Worm (Caenorhabditis elegans) whole organism, young adult: ENCODE measurements around the gene ZK643.2.

Source experiments
- C06A6.2 ChIP-seq: fragments of 200-800 bp; sonication (Bioruptor generic); conservative IDR thresholded peaks from 2 replicates; pipeline ENCODE4 v1.3.6; 2022; ENCODE audit warnings: missing genetic modification characterization, missing compliant biosample characterization
- F49E8.2 ChIP-seq: sonication (generic microtip); optimal IDR thresholded peaks from 3 replicates; lab custom pipeline; 2017; ENCODE audit warnings: missing genetic modification characterization, mild to moderate bottlenecking, missing compliant biosample characterization, antibody characterized with exemption, moderate library complexity; ENCODE audit not compliant: insufficient read depth
- K12H6.12 ChIP-seq: fragments of 200-800 bp; sonication (Bioruptor generic); optimal IDR thresholded peaks from 2 replicates; lab custom pipeline; 2018; ENCODE audit warnings: mild to moderate bottlenecking, missing genetic modification characterization, missing compliant biosample characterization
- Y67H2A.10 ChIP-seq: fragments of 200-800 bp; sonication (Bioruptor generic); conservative IDR thresholded peaks from 2 replicates; pipeline ENCODE4 v1.3.6; 2022; ENCODE audit warnings: missing genetic modification reagents, missing genetic modification characterization, missing compliant biosample characterization
- Y95B8A.8 ChIP-seq: fragments of 200-800 bp; sonication (Bioruptor generic); IDR thresholded peaks from 2 replicates; pipeline ENCODE4 v1.3.6; 2022; ENCODE audit warnings: missing genetic modification reagents, missing genetic modification characterization, missing compliant biosample characterization
- aptf-2 ChIP-seq: fragments of 200-800 bp; sonication (Bioruptor generic); conservative IDR thresholded peaks from 2 replicates; pipeline ENCODE4 v1.3.6; 2022; ENCODE audit warnings: missing genetic modification reagents, missing genetic modification characterization, missing compliant biosample characterization
- athp-1 ChIP-seq: sonication (generic microtip); optimal IDR thresholded peaks from 2 replicates; lab custom pipeline; 2017; ENCODE audit warnings: mild to moderate bottlenecking, missing genetic modification characterization, missing compliant biosample characterization
- cebp-1 ChIP-seq, 2 experiments: fragments of 200-800 bp in 1 of 2; sonication (Bioruptor generic) in 1 of 2; sonication (generic microtip) in 1 of 2; IDR thresholded peaks in 1 of 2; optimal IDR thresholded peaks in 1 of 2; 2 replicates each; pipeline versions ENCODE4 v1.3.6 to Lab custom; 2017 to 2022; ENCODE audit warnings: missing compliant biosample characterization in 2 of 2, missing genetic modification characterization in 2 of 2, mild to moderate bottlenecking in 1 of 2, missing genetic modification reagents in 1 of 2, moderate library complexity in 1 of 2
- cebp-2 ChIP-seq: fragments of 200-800 bp; sonication (Bioruptor generic); IDR thresholded peaks from 2 replicates; pipeline ENCODE4 v1.3.6; 2022; ENCODE audit warnings: missing genetic modification characterization, missing compliant biosample characterization
- ceh-100 ChIP-seq: fragments of 200-800 bp; sonication (Bioruptor generic); IDR thresholded peaks from 2 replicates; pipeline ENCODE4 v1.3.6; 2022; ENCODE audit warnings: missing genetic modification reagents, missing genetic modification characterization, missing compliant biosample characterization
- ceh-91 ChIP-seq: fragments of 200-800 bp; sonication (Bioruptor generic); IDR thresholded peaks from 2 replicates; pipeline ENCODE4 v1.3.6; 2022; ENCODE audit warnings: missing genetic modification reagents, missing genetic modification characterization, missing compliant biosample characterization
- dox-1 ChIP-seq: fragments of 200-800 bp; sonication (Bioruptor generic); IDR thresholded peaks from 2 replicates; pipeline ENCODE4 v1.3.6; 2022; ENCODE audit warnings: missing genetic modification reagents, missing genetic modification characterization, missing compliant biosample characterization
- efl-1 ChIP-seq: fragments of 150-350 bp; optimal IDR thresholded peaks from 2 replicates; lab custom pipeline; 2014; ENCODE audit warnings: missing biosample characterization, missing genetic modification reagents, missing genetic modification characterization
- gei-17 ChIP-seq: fragments of 200-800 bp; sonication (Bioruptor generic); optimal IDR thresholded peaks from 2 replicates; lab custom pipeline; 2018; ENCODE audit warnings: mild to moderate bottlenecking, missing genetic modification characterization, missing compliant biosample characterization
- hmg-1.2 ChIP-seq: fragments of 200-800 bp; sonication (Bioruptor generic); IDR thresholded peaks from 2 replicates; pipeline ENCODE4 v1.3.6; 2022; ENCODE audit warnings: missing genetic modification reagents, missing genetic modification characterization, missing compliant biosample characterization
- lag-1 ChIP-seq: fragments of 200-800 bp; sonication (Bioruptor generic); IDR thresholded peaks from 2 replicates; pipeline ENCODE4 v1.3.6; 2022; ENCODE audit warnings: missing genetic modification reagents, missing genetic modification characterization, missing compliant biosample characterization
- madf-6 ChIP-seq: fragments of 200-800 bp; sonication (Bioruptor generic); IDR thresholded peaks from 2 replicates; pipeline ENCODE4 v1.3.6; 2022; ENCODE audit warnings: missing genetic modification reagents, missing genetic modification characterization, missing compliant biosample characterization
- madf-8 ChIP-seq: fragments of 200-800 bp; sonication (Bioruptor generic); conservative IDR thresholded peaks from 2 replicates; pipeline ENCODE4 v1.3.6; 2022; ENCODE audit warnings: missing genetic modification reagents, missing genetic modification characterization, missing compliant biosample characterization
- nfyb-1 ChIP-seq: fragments of 200-800 bp; sonication (Bioruptor generic); IDR thresholded peaks from 2 replicates; pipeline ENCODE4 v1.3.6; 2022; ENCODE audit warnings: missing genetic modification reagents, missing genetic modification characterization, missing compliant biosample characterization
- nhr-120 ChIP-seq: fragments of 200-800 bp; sonication (Bioruptor generic); IDR thresholded peaks from 2 replicates; pipeline ENCODE4 v1.3.6; 2022; ENCODE audit warnings: missing genetic modification characterization, missing compliant biosample characterization
- nhr-179 ChIP-seq: sonication (generic microtip); optimal IDR thresholded peaks from 2 replicates; lab custom pipeline; 2016; ENCODE audit warnings: mild to moderate bottlenecking, missing genetic modification characterization, missing compliant biosample characterization
- nhr-90 ChIP-seq: sonication (generic microtip); optimal IDR thresholded peaks from 2 replicates; lab custom pipeline; 2016; ENCODE audit warnings: missing genotype, mild to moderate bottlenecking, missing genetic modification characterization, missing compliant biosample characterization
- rcor-1 ChIP-seq: fragments of 200-800 bp; sonication (Bioruptor generic); IDR thresholded peaks from 2 replicates; pipeline ENCODE4 v1.3.6; 2022; ENCODE audit warnings: missing genetic modification reagents, missing genetic modification characterization, missing compliant biosample characterization
- sea-2 ChIP-seq: fragments of 200-800 bp; sonication (Bioruptor generic); IDR thresholded peaks from 2 replicates; pipeline ENCODE4 v1.3.6; 2022; ENCODE audit warnings: missing genetic modification characterization, missing compliant biosample characterization
- snpc-3.4 ChIP-seq: sonication (generic microtip); optimal IDR thresholded peaks from 2 replicates; lab custom pipeline; 2017; ENCODE audit warnings: missing genetic modification characterization, mild to moderate bottlenecking, missing compliant biosample characterization, antibody characterized with exemption, moderate library complexity, missing genotype, missing genetic modification reagents
- snpc-4 ChIP-seq, 5 experiments: fragments of 150-350 bp in 1 of 5; sonication (generic microtip) in 4 of 5; optimal IDR thresholded peaks; 2 replicates each; lab custom pipeline; 2014 to 2018; ENCODE audit warnings: missing genetic modification characterization in 5 of 5, missing biosample characterization in 3 of 5, antibody characterized with exemption in 2 of 5, mild to moderate bottlenecking in 2 of 5, missing compliant biosample characterization in 2 of 5, missing genotype in 2 of 5, moderate library complexity in 2 of 5, missing genetic modification reagents in 1 of 5
- sptf-2 ChIP-seq: fragments of 200-800 bp; sonication (Bioruptor generic); optimal IDR thresholded peaks from 2 replicates; lab custom pipeline; 2018; ENCODE audit warnings: mild to moderate bottlenecking, missing genetic modification characterization, missing compliant biosample characterization
- ztf-28 ChIP-seq: fragments of 200-800 bp; sonication (Bioruptor generic); IDR thresholded peaks from 2 replicates; pipeline ENCODE4 v1.3.6; 2022; ENCODE audit warnings: missing genetic modification reagents, missing genetic modification characterization, missing compliant biosample characterization
- ztf-3 ChIP-seq: fragments of 200-800 bp; sonication (Bioruptor generic); optimal IDR thresholded peaks from 2 replicates; lab custom pipeline; 2018; ENCODE audit warnings: mild to moderate bottlenecking, missing genetic modification characterization, missing compliant biosample characterization
- ztf-6 ChIP-seq: fragments of 200-800 bp; sonication (Bioruptor generic); IDR thresholded peaks from 2 replicates; pipeline ENCODE4 v1.3.6; 2022; ENCODE audit warnings: missing genetic modification reagents, missing genetic modification characterization, missing compliant biosample characterization

Gene ZK643.2

DNA sequence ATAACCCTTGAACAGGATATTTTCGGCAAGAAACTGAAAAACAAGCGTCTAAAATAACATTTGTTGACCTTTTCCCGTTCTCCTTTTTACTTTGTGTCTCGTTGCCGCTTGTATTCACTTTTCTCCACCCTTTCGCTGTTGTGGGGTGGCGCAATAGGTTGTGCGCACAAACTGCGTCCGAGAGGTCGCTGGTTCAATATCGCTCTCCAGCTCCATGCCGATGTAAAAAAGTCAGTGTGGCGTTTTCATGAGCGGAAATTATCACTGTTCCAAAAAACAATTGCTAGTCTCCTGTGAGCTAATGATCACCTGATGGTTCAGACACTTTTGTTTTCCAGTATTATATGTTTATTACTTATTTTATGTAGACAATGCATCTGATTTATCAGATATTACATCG lies 18.8 kb upstream of the ZK643.2 start (continued):
- TF ChIP-seq snpc-4 (GFP tag; optimal IDR thresholded peaks at IDR 0.05; lab: Kevin White, UChicago) (peak; percentile 47), snpc-4 (tag; optimal IDR thresholded peaks at IDR 0.05; lab: Kevin White, UChicago) (peak in 3 of 4 experiments; percentile 65 to 80 (median 66)), F49E8.2 (tag; lab: Kevin White, UChicago) (peak; percentile 58), rcor-1 (peak; percentile 67; the same call in 1 of the 2 replicates), ztf-3 (GFP tag; lab: Kevin White, UChicago) (peak; percentile 21), snpc-3.4 (tag; lab: Kevin White, UChicago) (peak; percentile 52)

DNA sequence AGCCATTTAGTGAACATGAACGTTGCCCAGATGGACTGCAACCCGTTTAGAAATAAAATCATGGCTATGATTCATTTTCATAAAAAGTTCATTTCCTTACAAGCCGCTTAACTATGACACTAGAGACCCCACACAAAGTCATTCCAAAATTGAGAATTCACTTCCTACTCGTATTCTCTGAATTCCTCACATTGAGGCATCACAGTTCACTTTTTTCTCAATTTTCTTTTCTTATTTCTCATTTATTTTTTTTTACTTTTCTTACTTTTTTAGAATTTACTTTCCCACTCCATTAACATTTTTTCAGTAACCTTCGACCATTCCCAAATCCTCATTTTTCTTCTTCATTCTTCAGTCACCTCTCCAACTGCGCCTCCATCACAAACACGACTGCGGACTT lies 12.0 kb upstream of the ZK643.2 start, which contains the start of gene dhrr-1:
dhrr-1 (plus strand) TSS at position 301 of the 400 bp plus-strand sequence.
- no peak for TF ChIP-seq madf-6
- TF ChIP-seq madf-8 (GFP tag; lab: Robert Waterston, UW): no peak
- no peak for TF ChIP-seq athp-1 (tag; lab: Kevin White, UChicago)
- no peak for TF ChIP-seq cebp-2 (GFP tag; lab: Robert Waterston, UW)
- no peak for TF ChIP-seq Y67H2A.10 (GFP tag; lab: Robert Waterston, UW)
- no peak for TF ChIP-seq ztf-28 (GFP tag; lab: Robert Waterston, UW)
- no peak for TF ChIP-seq cebp-1 (GFP tag; IDR thresholded peaks at IDR 0.05; lab: Robert Waterston, UW)
- no peak for TF ChIP-seq cebp-1 (tag; optimal IDR thresholded peaks at IDR 0.05; lab: Kevin White, UChicago)
- no peak for TF ChIP-seq K12H6.12 (tag; lab: Kevin White, UChicago)
- TF ChIP-seq C06A6.2 (GFP tag; lab: Robert Waterston, UW): no peak
- no peak for TF ChIP-seq aptf-2
- TF ChIP-seq, all 124 proteins: peak for 0

DNA sequence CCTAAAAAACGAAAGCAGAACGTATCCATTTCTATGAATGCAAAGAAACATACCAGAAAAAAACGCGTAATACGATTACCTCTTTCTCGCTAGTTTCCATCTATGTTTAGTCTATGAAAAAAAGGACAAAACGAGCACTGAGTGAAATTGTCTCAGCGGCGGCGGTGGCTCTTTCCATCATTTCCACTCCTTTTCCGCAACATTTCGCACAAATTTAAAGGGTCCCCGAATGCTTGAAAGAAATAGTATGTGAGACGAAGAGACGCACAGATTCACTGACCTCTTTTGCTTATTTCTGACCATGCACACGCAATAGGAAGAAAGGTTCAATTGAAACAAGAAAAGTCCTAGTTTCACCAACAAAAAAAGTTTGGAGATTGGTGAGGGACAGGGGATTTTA lies 10.1 kb upstream of the ZK643.2 start:
- TF ChIP-seq gei-17 (GFP tag; lab: Kevin White, UChicago) (no peak), hmg-1.2 (0 out of 2 replicates have a peak, but pooled peaks have one; percentile 23)

DNA sequence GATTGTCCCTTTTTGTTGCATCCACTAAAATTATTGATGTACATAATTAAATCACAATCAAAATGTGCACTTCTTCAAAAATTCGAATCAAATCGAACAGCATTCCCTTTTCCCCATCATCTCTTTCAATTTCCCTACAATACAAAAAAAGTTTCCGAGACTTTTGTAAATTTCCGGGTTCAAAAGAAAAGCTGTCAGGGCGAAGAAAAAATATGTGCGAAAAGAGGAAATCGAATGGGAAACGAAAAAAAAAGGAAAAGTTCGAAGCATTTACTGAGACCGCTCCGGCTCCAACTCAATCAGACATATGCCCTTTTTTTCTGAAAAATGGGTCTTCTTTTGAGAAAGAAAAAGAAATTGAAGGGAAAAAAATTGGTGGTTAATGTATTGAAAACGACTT lies 7.2 kb upstream of the ZK643.2 start:
- TF ChIP-seq ceh-91 (no peak), ztf-6 (GFP tag; lab: Robert Waterston, UW) (no peak), athp-1 (tag; lab: Kevin White, UChicago) (no peak), lag-1 (GFP tag; lab: Robert Waterston, UW) (no peak), nfyb-1 (no peak), nhr-120 (no peak), nhr-179 (no peak), sptf-2 (no peak), snpc-3.4 (tag; lab: Kevin White, UChicago) (no peak), ceh-100 (GFP tag; lab: Robert Waterston, UW) (no peak), Y95B8A.8 (GFP tag; lab: Robert Waterston, UW) (no peak), efl-1 (GFP tag; lab: Kevin White, UChicago) (no peak), dox-1 (no peak)

DNA sequence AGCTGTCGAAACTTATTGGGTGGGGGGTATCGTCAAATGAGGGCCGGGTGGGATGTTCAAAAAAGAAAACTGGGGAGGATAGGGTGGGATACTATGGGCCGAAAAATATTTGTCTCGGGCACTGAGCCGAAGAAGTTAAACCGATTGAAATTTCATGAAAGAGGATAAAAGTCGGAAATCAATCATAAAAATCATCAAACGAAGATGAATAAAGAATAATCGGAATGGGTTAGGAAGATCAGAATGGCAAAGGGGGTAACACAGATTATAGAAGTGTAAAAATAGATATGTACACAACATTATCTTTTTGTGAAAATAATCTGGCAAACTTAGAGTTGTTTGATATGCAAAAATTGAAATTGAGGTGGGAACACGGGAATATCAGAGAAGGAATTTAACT lies 804 bp upstream of the ZK643.2 start:
- TF ChIP-seq nhr-90 (tag; lab: Kevin White, UChicago): no peak
- TF ChIP-seq nfyb-1: 0 out of 2 replicates have a peak, but pooled peaks have one; percentile 16
- no peak for TF ChIP-seq sea-2
- TF ChIP-seq Y67H2A.10 (GFP tag; lab: Robert Waterston, UW): no peak
- TF ChIP-seq, all 124 proteins: peak for 1
